Fruit fly (Drosophila melanogaster) S2 (cell line): ENCODE measurements around the gene Mettl3.

Experiments used
- CG8478 ChIP-seq: fragments of >200 bp; optimal IDR thresholded peaks from 2 replicates; lab custom pipeline; 2018
- CTCF ChIP-seq, 2 experiments: fragments of >200 bp; optimal IDR thresholded peaks; 2 replicates each; lab custom pipeline; 2018

The Mettl3 gene

DNA sequence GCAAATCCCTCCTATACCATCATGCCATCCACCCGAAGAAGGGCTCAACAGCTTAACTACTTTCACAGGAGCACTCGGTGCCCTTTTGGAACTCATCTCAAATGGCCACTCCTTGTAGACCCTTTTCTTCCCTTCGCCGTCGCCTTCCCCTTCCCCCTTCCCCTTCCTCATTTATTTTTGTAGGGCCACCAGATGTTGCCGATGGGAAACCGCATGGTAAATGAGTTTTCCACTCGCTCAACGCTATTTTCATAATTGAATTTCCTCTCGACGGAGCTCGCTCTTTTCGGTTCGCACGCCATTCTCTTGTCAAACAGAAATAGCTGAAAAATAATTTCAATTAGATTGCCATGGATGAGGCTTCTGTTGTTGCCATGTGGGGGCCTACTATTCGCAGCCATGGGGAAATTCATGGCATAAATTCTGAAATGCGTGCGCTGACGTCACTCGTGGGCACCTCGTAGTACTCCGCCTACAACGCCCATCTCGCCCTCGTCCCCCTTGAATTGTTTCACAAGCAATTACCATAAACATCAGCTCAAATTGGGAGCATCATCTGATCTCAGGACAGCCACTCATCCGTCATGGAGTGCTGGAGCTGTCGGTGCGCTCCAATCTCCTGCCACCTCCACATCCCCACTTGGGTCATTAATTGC lies 19.8 kb upstream of the Mettl3 start:
- TF ChIP-seq CG8478 (no peak), CTCF (optimal IDR thresholded peaks at IDR 0.05; lab: Kevin White, UChicago) (no peak)

DNA sequence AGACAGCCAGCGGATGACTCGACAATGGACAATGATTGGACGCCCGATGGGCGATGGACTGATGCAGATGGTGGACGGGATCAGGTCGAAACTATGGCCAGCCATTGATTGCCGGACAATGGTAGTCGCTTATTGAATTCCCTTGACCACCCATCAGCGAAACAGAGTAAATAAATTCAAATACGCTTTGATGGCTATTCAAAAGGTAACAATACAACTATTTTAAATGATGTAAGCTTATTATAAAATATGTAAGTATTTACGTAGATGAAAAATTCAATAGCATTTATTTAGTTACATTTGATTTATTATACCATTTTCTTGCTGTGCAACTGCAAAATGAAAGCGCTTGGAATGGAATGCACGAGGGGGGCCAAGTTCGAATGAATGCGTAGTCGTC lies 17.4 kb upstream of the Mettl3 start:
- TF ChIP-seq CG8478: no peak

DNA sequence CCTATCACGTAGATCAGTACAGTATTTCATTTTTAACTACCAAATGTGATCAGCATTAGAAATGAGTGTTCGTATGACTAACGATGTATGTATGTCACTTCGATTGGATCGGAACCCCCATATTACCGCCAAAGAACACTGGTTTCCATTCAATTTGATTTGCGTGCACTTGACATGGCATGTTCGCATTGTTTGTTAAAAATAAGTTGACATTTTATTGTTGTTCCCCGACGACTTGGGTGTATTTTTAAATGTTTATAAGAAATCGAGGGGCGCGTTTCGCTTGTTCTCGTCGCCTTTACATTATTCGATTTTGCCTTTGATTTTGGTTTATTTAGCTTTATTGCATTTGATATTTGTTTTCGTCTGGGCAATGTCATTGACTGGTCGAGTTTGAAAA lies 16.5 kb upstream of the Mettl3 start:
- TF ChIP-seq CTCF (optimal IDR thresholded peaks at IDR 0.05; lab: Kevin White, UChicago) (no peak), CG8478 (no peak)

DNA sequence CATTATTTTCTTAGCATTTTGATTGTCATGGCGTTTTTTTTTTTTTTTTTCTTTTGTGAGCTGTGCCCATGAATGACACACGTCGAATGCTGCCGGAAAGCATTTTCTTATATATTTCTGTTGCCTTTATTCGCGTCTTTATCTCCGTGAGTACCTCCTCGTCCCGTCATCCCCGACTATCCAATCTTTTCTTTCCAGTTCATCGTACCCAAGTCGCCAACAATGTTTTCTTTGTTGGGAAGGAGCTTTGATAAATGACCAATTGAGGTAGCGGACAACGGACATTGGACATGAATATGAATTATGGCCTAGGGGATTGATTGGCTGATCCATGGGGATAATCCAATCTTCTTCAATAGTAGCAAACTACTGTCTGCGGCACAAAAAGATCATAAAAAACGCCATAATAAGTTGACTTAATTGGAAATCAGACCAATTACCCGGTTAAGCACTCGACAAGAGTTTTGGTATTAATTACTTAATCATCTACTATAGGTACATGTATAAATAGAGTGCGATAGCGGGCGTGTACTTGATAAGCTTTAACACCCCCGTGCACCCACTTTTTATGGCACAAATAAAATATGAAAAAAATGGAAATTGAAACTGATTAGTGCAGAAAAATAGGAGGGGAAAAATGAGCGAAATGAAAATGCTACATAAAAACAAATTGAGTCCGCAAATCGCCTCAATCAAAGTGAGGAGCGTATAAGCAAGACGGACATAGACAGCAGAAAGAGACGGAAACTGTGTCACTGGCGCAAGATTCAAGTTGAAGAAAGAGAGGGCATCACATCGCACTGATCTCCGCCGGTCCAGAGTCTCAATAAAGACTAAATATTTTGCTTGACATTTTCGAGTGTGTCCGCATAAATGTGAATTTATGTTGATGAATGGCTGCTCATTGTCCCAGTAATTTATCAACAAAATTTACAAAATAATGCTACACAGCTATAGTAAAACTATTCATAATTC lies 15.7 kb upstream of the Mettl3 start:
- no peak for TF ChIP-seq CTCF (optimal IDR thresholded peaks at IDR 0.05; lab: Kevin White, UChicago)
- no peak for TF ChIP-seq CG8478

DNA sequence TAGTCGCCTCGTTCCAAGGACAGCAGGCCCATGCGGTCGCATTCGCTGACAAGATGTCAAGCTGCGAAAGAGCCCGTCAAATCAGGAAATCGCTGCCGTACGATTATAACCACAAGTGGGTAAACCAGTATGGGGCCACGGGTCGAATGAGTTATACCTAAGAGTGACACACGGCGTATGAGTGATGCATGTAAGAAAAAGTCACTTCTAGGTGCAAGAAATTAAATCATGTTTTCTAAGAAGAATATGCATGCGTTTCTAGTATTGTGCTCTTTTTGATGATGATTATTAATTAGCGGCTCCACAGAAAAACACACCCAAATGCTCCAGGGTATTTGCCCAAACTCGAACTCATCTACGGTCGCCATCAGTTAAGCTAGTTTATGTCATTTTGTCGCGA lies 14.3 kb upstream of the Mettl3 start:
- TF ChIP-seq CTCF (optimal IDR thresholded peaks at IDR 0.05; lab: Kevin White, UChicago): no peak
- no peak for TF ChIP-seq CG8478

DNA sequence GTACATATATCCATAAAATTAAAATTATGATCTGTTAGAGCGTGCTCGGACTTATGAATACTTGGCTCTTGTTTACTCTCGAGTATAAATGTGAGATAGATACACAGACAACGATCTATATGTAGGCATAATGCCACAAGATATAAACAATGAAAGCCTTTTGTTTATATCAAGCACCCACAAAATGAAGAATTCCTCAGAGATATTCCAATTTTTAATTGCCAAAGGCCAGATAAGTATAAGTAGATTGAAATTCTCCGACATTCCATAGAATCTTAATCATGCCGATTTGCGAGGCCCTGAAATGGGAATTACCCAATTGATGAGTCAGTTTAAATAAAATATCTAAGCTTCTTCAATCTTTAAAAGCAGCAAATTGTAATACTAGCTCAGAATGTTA lies 10.1 kb upstream of the Mettl3 start:
- TF ChIP-seq CTCF (optimal IDR thresholded peaks at IDR 0.05; lab: Kevin White, UChicago) (no peak), CG8478 (no peak)

DNA sequence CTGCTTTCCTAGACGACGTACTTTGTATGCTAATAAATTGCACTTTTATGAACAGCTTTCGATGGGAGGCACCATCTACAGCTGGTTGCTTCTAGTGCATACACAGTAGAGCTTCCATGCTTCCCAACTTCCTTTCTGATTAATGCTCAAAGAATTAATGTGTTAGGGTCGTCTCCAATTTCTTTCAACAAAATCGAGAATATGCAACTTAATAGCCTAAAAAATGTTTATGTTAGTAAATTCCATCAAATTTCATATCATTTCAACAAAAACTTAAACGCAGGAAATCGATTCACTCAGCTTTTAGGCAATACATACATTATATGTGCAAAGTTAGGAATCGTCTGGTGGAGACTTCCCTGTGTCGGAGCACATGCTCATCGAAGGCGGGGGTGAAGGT lies 7.8 kb upstream of the Mettl3 start:
- no peak for TF ChIP-seq CTCF (optimal IDR thresholded peaks at IDR 0.05; lab: Kevin White, UChicago)
- TF ChIP-seq CG8478: no peak

DNA sequence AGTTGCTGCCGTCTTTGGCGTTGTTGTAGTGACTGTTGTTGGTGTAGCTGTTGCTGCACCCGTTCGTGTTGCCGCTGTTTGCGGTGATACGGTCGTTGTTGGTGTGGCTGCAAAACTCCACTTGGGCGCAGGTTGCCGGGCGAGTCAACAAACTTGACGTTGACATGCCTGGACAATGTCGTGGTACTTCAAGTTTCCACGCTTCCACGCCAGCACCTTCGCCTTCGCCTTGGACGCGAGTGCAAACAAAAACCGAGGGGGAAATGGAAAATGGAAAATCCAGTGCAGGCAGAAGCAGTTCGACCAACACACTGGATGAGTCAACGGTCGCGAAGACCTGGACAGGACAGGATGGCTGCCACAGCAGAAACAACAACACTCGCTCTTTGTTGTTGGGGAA lies 7.3 kb upstream of the Mettl3 start:
- TF ChIP-seq CG8478 (no peak), CTCF (optimal IDR thresholded peaks at IDR 0.05; lab: Kevin White, UChicago) (no peak)

DNA sequence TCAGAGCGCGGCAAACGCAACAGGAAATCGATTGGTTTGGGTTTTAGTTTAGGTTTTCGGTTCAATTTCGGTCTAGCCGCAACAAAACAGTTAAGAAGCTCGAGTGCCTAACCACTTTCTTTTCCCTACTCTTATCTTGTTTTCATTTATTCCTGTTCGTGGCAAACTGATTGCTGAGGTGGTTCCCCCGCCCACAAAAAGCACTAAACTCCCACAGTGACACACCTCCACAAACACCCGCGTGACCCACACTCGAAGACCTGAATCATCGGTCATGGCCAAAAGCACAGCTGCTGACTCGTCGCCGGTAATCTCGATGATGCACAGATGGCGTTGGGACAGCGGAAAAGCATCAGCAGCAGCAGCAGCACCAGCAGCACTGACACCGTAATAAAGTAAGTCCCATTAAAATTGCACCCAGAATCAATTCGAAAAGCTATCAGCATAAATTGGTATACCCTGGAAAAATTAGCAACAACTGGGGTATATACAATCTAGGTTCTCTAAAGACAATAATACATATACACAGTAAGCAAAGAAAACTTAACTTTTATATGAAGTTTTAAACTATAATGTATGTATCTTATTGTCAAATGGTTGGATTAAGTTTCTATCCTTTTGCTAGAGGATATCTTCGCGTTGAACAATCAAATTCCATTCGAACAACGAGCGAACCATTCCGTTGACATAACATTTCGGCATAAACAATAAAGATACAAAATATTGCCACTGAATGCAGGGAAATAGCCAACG lies 6.1 kb upstream of the Mettl3 start:
- TF ChIP-seq CTCF (optimal IDR thresholded peaks at IDR 0.05; lab: Kevin White, UChicago) (no peak), CG8478 (no peak)

DNA sequence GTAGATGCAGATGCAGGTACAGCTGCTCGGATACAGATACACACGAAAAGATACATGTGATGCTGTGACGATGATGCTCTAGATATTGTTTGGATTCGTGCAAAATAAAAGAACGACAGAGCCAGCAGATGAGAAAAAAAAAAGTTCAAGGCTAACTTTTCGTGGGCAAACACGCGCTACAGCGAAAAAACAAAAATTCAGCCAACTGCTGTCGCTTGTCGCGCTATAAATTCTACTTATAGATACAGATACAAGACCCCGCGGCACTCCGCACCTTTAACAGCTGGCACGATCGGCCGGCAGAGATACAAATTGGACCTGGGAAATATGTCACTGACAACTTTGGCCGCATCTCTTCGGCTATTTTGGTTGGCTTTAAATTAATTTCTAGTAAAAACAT lies 5.5 kb upstream of the Mettl3 start:
- TF ChIP-seq CTCF (optimal IDR thresholded peaks at IDR 0.05; lab: Kevin White, UChicago) (no peak), CG8478 (no peak)

DNA sequence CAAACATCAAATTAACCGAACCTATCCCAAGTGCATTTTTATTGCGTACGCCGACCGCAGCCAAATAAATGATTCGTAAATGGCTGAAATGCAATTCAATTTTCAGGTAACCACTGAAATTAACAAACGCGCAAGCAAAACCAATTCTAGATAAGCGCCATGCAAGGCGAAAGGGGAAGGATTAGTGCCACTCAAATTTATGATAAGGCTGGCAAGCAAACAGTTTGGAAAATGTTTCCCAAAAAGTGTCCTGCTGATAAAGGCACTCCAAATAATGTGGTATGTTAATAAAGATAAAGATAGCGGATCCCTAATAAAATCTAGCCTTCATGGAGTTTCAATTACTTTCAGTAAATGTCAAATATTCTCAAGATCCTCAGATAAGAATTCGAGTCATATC lies 4.7 kb upstream of the Mettl3 start:
- TF ChIP-seq CG8478 (no peak), CTCF (optimal IDR thresholded peaks at IDR 0.05; lab: Kevin White, UChicago) (no peak)

DNA sequence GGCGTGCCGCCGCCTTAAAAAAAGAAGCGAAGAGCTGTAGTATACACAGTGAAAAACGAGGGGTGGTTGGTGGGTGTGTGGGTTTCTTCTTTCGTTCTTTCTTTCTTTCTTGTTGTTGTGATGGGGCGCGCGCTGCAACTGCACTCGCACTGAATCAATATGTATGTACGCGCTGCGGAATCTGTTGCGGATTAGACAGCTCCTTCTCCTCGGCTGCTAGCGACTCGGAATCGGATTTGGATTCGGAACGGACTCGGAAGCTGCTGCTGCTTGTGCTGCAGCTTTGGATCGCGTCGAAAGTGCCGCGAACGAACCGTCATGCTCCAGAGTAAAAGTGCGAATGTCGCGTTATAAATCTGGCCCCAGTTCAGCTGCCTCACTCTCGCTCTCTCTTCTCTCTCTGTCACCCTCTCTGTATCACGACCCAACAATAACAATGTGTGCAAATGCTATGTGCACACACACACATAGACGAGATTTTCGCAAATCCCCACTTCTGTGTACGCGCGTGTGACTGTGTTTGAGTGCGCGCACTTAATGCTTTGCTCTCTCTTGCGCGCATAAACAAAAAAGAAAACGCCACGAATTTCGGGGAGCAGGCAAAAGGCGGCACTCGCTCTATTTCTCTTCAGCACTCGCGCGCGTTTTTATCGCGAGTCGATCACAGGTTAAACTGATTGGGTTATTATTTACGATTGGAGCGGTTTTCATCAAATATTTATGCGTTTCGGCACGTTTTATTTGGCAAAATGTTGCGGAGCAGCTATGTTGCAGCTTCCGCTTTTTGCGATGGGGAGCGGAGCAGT lies 735 bp upstream of the Mettl3 start:
- peak in 1 of 2 experiments; percentile 40 for TF ChIP-seq CTCF (optimal IDR thresholded peaks at IDR 0.05; lab: Kevin White, UChicago)
- TF ChIP-seq CG8478: no peak

DNA sequence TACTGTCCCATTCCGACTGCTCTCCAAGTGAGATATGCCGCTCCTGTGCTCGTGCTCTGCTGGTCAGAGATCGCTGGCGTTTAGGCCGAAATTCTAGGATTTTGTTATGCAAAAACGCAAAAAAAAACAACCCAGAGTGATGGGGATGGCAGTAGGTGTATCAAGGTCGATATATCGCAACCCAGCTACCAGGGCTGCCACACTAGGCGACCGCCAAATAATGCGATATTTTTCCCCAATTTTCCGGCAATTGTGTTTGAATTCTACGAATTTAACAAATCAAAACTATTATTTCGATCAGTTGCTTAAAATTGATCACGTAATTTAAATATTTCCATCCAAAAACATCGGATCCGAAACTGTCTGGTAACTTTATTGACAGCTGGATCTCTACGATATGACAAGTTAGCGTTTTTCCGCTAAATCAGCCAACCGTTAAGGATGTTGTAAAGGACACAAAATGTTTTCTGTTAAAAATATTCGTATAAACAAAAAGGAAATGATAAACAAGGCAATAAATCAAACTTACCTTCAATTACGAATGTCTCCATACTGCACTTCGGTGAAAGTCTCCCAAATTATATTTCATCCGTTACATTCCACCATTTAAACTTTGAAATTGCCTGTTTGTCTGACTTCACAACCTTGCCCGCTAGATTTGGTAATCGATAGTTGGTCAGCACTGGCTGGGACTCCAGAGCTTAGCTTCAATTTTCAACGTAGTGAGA lies 5.7 kb downstream of the Mettl3 start, which contains the start of gene spas:
spas (plus strand) TSS at position 678 of the 728 bp plus-strand sequence.
- TF ChIP-seq CG8478 (no peak), CTCF (optimal IDR thresholded peaks at IDR 0.05; lab: Kevin White, UChicago) (no peak)
